Worm (Caenorhabditis elegans) whole organism, midembryonic: Measurements from ENCODE around the gene unc-23.

Experiments used
- T22C8.4 ChIP-seq: fragments of 200-800 bp; sonication (Bioruptor generic); IDR thresholded peaks from 2 replicates; pipeline ENCODE4 v1.3.6; 2022; ENCODE audit warnings: missing genetic modification characterization, missing compliant biosample characterization
- cog-1 ChIP-seq: sonication (generic microtip); optimal IDR thresholded peaks from 2 replicates; lab custom pipeline; 2016; ENCODE audit warnings: missing genetic modification characterization, missing compliant biosample characterization
- flt-1 ChIP-seq: fragments of 200-800 bp; sonication (Bioruptor generic); IDR thresholded peaks from 2 replicates; pipeline ENCODE4 v1.3.6; 2022; ENCODE audit warnings: missing genetic modification characterization, missing compliant biosample characterization
- klf-2 ChIP-seq: fragments of 200-800 bp; sonication (Bioruptor generic); conservative IDR thresholded peaks from 2 replicates; pipeline ENCODE4 v1.3.6; 2022; ENCODE audit warnings: missing genetic modification reagents, missing genetic modification characterization, missing compliant biosample characterization
- med-1 ChIP-seq: sonication (generic microtip); optimal IDR thresholded peaks from 2 replicates; lab custom pipeline; 2017; ENCODE audit warnings: missing genetic modification characterization, mild to moderate bottlenecking, missing compliant biosample characterization, antibody characterized with exemption, missing genetic modification reagents; ENCODE audit not compliant: insufficient read depth
- ref-1 ChIP-seq: fragments of 200-800 bp; sonication (Bioruptor generic); conservative IDR thresholded peaks from 2 replicates; pipeline ENCODE4 v1.3.6; 2022; ENCODE audit warnings: missing genetic modification reagents, missing genetic modification characterization, missing compliant biosample characterization
- tab-1 ChIP-seq: fragments of 200-800 bp; sonication (Bioruptor generic); IDR thresholded peaks from 2 replicates; pipeline ENCODE4 v1.3.6; 2022; ENCODE audit warnings: missing genetic modification characterization, missing compliant biosample characterization
- ztf-23 ChIP-seq: fragments of 200-800 bp; sonication (Bioruptor generic); IDR thresholded peaks from 2 replicates; pipeline ENCODE4 v1.3.6; 2022; ENCODE audit warnings: missing genetic modification reagents, missing genetic modification characterization, missing compliant biosample characterization
- ztf-29 ChIP-seq: fragments of 200-800 bp; sonication (Bioruptor generic); IDR thresholded peaks from 2 replicates; pipeline ENCODE4 v1.3.6; 2022; ENCODE audit warnings: missing genetic modification reagents, missing genetic modification characterization, missing compliant biosample characterization

Gene unc-23

ce11 chrV:8985740-8986139 is 49.6 kb downstream of the unc-23 start, which contains the start of gene str-85:
Gene str-85, minus strand, starts transcription at chrV:8985840.
- TF ChIP-seq T22C8.4 (GFP tag; lab: Robert Waterston, UW) (no peak), klf-2 (GFP tag; lab: Robert Waterston, UW) (no peak), ztf-29 (no peak), flt-1 (GFP tag; lab: Robert Waterston, UW) (no peak), cog-1 (tag; lab: Kevin White, UChicago) (no peak), med-1 (GFP tag; lab: Kevin White, UChicago) (no peak), ztf-23 (GFP tag; lab: Robert Waterston, UW) (no peak), ref-1 (GFP tag; lab: Robert Waterston, UW) (no peak), tab-1 (no peak)

DNA sequence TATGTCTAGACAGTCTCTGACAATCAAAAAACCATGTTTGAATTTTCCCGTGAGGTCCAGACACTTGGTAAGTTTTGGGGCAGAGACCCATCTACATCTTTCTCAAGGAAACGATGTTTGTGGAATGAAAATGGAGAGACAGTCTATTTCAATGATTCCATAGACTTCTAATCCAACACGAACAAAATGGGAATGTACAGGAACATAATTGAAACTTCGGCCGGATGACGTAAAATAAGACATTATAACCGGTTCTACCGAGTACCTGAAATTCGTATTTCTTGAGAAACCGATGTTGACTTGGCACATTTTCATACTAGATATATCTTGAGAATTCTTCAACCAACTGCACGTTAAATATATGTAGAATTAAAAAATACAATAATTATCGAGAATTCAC is 51.9 kb downstream of the unc-23 start, which contains the start of gene str-87:
Gene str-87 (minus strand): TSS at position 101 of the 400 bp plus-strand sequence.
- TF ChIP-seq tab-1 (no peak), klf-2 (GFP tag; lab: Robert Waterston, UW) (no peak), med-1 (GFP tag; lab: Kevin White, UChicago) (no peak), cog-1 (tag; lab: Kevin White, UChicago) (no peak), T22C8.4 (GFP tag; lab: Robert Waterston, UW) (no peak), flt-1 (GFP tag; lab: Robert Waterston, UW) (no peak), ztf-29 (no peak), ref-1 (GFP tag; lab: Robert Waterston, UW) (no peak), ztf-23 (GFP tag; lab: Robert Waterston, UW) (no peak)
